Worm (Caenorhabditis elegans) whole organism, L3 larva: ENCODE measurements around the gene aco-1.

Experiments
- R02D3.7 ChIP-seq: fragments of 150-350 bp; optimal IDR thresholded peaks from 2 replicates; lab custom pipeline; 2014; ENCODE audit warnings: missing biosample characterization, missing genetic modification characterization
- ZK546.5 ChIP-seq: sonication (generic microtip); optimal IDR thresholded peaks from 2 replicates; lab custom pipeline; 2017; ENCODE audit warnings: missing biosample characterization, missing genetic modification characterization
- aly-2 ChIP-seq: fragments of 150-350 bp; optimal IDR thresholded peaks from 2 replicates; lab custom pipeline; 2014; ENCODE audit warnings: missing biosample characterization, missing genetic modification characterization
- ama-1 ChIP-seq: fragments of 150-350 bp; optimal IDR thresholded peaks from 2 replicates; lab custom pipeline; 2018
- ceh-16 ChIP-seq: sonication (generic microtip); optimal IDR thresholded peaks from 2 replicates; lab custom pipeline; 2017; ENCODE audit warnings: missing biosample characterization, missing genetic modification characterization
- ceh-82 ChIP-seq: fragments of 150-350 bp; optimal IDR thresholded peaks from 2 replicates; lab custom pipeline; 2014; ENCODE audit warnings: missing biosample characterization, missing genetic modification characterization
- ceh-9 ChIP-seq: sonication (generic microtip); optimal IDR thresholded peaks from 2 replicates; lab custom pipeline; 2018; ENCODE audit warnings: missing biosample characterization, missing genetic modification characterization
- daf-12 ChIP-seq: fragments of 150-350 bp; optimal IDR thresholded peaks from 2 replicates; lab custom pipeline; 2014; ENCODE audit warnings: missing biosample characterization, missing genetic modification reagents, missing genetic modification characterization
- egl-27 ChIP-seq: sonication (generic microtip); optimal IDR thresholded peaks from 4 replicates; lab custom pipeline; 2017; ENCODE audit warnings: missing biosample characterization, missing genetic modification reagents, missing genetic modification characterization
- egl-5 ChIP-seq: fragments of 150-350 bp; optimal IDR thresholded peaks from 2 replicates; lab custom pipeline; 2017; ENCODE audit warnings: missing biosample characterization, missing genetic modification reagents, missing genetic modification characterization, inconsistent platforms
- elt-1 ChIP-seq: fragments of 150-350 bp; optimal IDR thresholded peaks from 2 replicates; lab custom pipeline; 2014; ENCODE audit warnings: missing biosample characterization, missing genetic modification characterization
- eor-1 ChIP-seq, 2 experiments: fragments of 150-350 bp; optimal IDR thresholded peaks; 2 replicates each; lab custom pipeline; 2014 to 2018; ENCODE audit warnings: missing biosample characterization in 2 of 2, missing genetic modification characterization in 2 of 2
- fkh-10 ChIP-seq: sonication (generic microtip); optimal IDR thresholded peaks from 2 replicates; lab custom pipeline; 2017; ENCODE audit warnings: missing biosample characterization, missing genetic modification reagents, missing genetic modification characterization
- fos-1 ChIP-seq: fragments of 150-350 bp; optimal IDR thresholded peaks from 2 replicates; lab custom pipeline; 2014; ENCODE audit warnings: missing biosample characterization, missing genetic modification characterization
- hmg-11 ChIP-seq: sonication (generic microtip); optimal IDR thresholded peaks from 2 replicates; lab custom pipeline; 2016; ENCODE audit warnings: missing genetic modification characterization, missing compliant biosample characterization
- jun-1 ChIP-seq: fragments of 150-350 bp; optimal IDR thresholded peaks from 2 replicates; lab custom pipeline; 2014; ENCODE audit warnings: missing biosample characterization, missing genetic modification reagents, missing genetic modification characterization
- lin-15B ChIP-seq: fragments of 150-350 bp; optimal IDR thresholded peaks from 2 replicates; lab custom pipeline; 2014; ENCODE audit warnings: missing biosample characterization, missing genetic modification characterization
- lin-39 ChIP-seq: fragments of 150-350 bp; optimal IDR thresholded peaks from 2 replicates; lab custom pipeline; 2018; ENCODE audit warnings: missing biosample characterization, missing genetic modification reagents, missing genetic modification characterization
- lsy-12 ChIP-seq: sonication (generic microtip); optimal IDR thresholded peaks from 2 replicates; lab custom pipeline; 2016; ENCODE audit warnings: mild to moderate bottlenecking, missing genetic modification characterization, missing compliant biosample characterization
- mdl-1 ChIP-seq: fragments of 150-350 bp; optimal IDR thresholded peaks from 2 replicates; lab custom pipeline; 2014; ENCODE audit warnings: missing biosample characterization, missing genetic modification characterization
- mml-1 ChIP-seq: fragments of 150-350 bp; sonication (generic microtip); optimal IDR thresholded peaks from 3 replicates; lab custom pipeline; 2014; ENCODE audit warnings: missing biosample characterization, missing genetic modification characterization
- nfya-1 ChIP-seq: sonication (generic microtip); optimal IDR thresholded peaks from 2 replicates; lab custom pipeline; 2017; ENCODE audit warnings: missing genetic modification characterization, mild to moderate bottlenecking, missing compliant biosample characterization, antibody characterized with exemption, moderate library complexity; ENCODE audit not compliant: insufficient read depth
- nhr-11 ChIP-seq: fragments of 150-350 bp; optimal IDR thresholded peaks from 2 replicates; lab custom pipeline; 2014; ENCODE audit warnings: missing biosample characterization, missing genetic modification characterization
- nhr-12 ChIP-seq: fragments of 150-350 bp; optimal IDR thresholded peaks from 2 replicates; lab custom pipeline; 2014; ENCODE audit warnings: missing biosample characterization, missing genetic modification characterization
- nhr-23 ChIP-seq: fragments of 150-350 bp; optimal IDR thresholded peaks from 2 replicates; lab custom pipeline; 2014; ENCODE audit warnings: missing biosample characterization, missing genetic modification reagents, missing genetic modification characterization
- nhr-25 ChIP-seq: sonication (generic microtip); optimal IDR thresholded peaks from 2 replicates; lab custom pipeline; 2017; ENCODE audit warnings: missing biosample characterization, missing genetic modification characterization
- nhr-43 ChIP-seq: sonication (generic microtip); optimal IDR thresholded peaks from 2 replicates; lab custom pipeline; 2016; ENCODE audit warnings: mild to moderate bottlenecking, missing genetic modification characterization, missing compliant biosample characterization; ENCODE audit not compliant: poor library complexity, severe bottlenecking
- nhr-76 ChIP-seq: fragments of 150-350 bp; sonication (generic microtip); optimal IDR thresholded peaks from 5 replicates; lab custom pipeline; 2014; ENCODE audit warnings: missing biosample characterization, missing genetic modification characterization
- pha-4 ChIP-seq: fragments of 150-350 bp; optimal IDR thresholded peaks from 2 replicates; lab custom pipeline; 2014; ENCODE audit warnings: missing biosample characterization, missing genetic modification reagents, missing genetic modification characterization
- pqm-1 ChIP-seq: fragments of 150-350 bp; optimal IDR thresholded peaks from 2 replicates; lab custom pipeline; 2017; ENCODE audit warnings: missing biosample characterization, missing genetic modification characterization, inconsistent platforms
- sea-2 ChIP-seq: fragments of 150-350 bp; sonication (generic microtip); optimal IDR thresholded peaks from 4 replicates; lab custom pipeline; 2014; ENCODE audit warnings: missing biosample characterization, missing genetic modification reagents, missing genetic modification characterization
- skn-1 ChIP-seq: fragments of 150-350 bp; optimal IDR thresholded peaks from 2 replicates; lab custom pipeline; 2014; ENCODE audit warnings: missing biosample characterization, missing genetic modification characterization
- snpc-4 ChIP-seq: fragments of 150-350 bp; optimal IDR thresholded peaks from 2 replicates; lab custom pipeline; 2014; ENCODE audit warnings: missing biosample characterization, missing genetic modification characterization
- tbx-2 ChIP-seq: sonication (generic microtip); optimal IDR thresholded peaks from 2 replicates; lab custom pipeline; 2016; ENCODE audit warnings: mild to moderate bottlenecking, missing genetic modification characterization, missing compliant biosample characterization
- unc-39 ChIP-seq: sonication (generic microtip); optimal IDR thresholded peaks from 4 replicates; lab custom pipeline; 2017; ENCODE audit warnings: missing biosample characterization, missing genetic modification characterization
- unc-62 ChIP-seq: fragments of 150-350 bp; sonication (generic microtip); optimal IDR thresholded peaks from 4 replicates; lab custom pipeline; 2014; ENCODE audit warnings: missing biosample characterization, missing genetic modification reagents, missing genetic modification characterization
- zag-1 ChIP-seq: fragments of 150-350 bp; optimal IDR thresholded peaks from 2 replicates; lab custom pipeline; 2014; ENCODE audit warnings: missing biosample characterization, missing genetic modification characterization
- ztf-4 ChIP-seq: fragments of 150-350 bp; optimal IDR thresholded peaks from 2 replicates; lab custom pipeline; 2014; ENCODE audit warnings: missing biosample characterization, missing genetic modification characterization

Gene aco-1

ce11 chrX:11305773-11306172 lies 33.9 kb upstream of the aco-1 start, which contains the start of gene F08G12.1:
Gene F08G12.1, minus strand, starts transcription at chrX:11305873.
- TF ChIP-seq nfya-1 (tag; lab: Kevin White, UChicago) (no peak), nhr-12 (tag; lab: Kevin White, UChicago) (no peak), pha-4 (tag; lab: Kevin White, UChicago) (no peak), pqm-1 (tag; lab: Kevin White, UChicago) (no peak), mdl-1 (no peak), mml-1 (no peak), nhr-43 (tag; lab: Kevin White, UChicago) (no peak), egl-27 (no peak), zag-1 (tag; lab: Kevin White, UChicago) (no peak), daf-12 (no peak), hmg-11 (tag; lab: Kevin White, UChicago) (no peak), nhr-11 (tag; lab: Kevin White, UChicago) (no peak), sea-2 (GFP tag; lab: Kevin White, UChicago) (no peak), eor-1 (tag; optimal IDR thresholded peaks at IDR 0.05; lab: Kevin White, UChicago) (no peak), lsy-12 (tag; lab: Kevin White, UChicago) (no peak), unc-39 (tag; lab: Kevin White, UChicago) (no peak)

- no peak for TF ChIP-seq ceh-9 (tag; lab: Kevin White, UChicago)
- TF ChIP-seq unc-62 (GFP tag; lab: Kevin White, UChicago) = no peak
- TF ChIP-seq fkh-10 (GFP tag; lab: Kevin White, UChicago) = no peak
- TF ChIP-seq hmg-11 (tag; lab: Kevin White, UChicago) = no peak
- no peak for TF ChIP-seq ceh-82
- TF ChIP-seq jun-1 (tag; lab: Kevin White, UChicago) = no peak
- no peak for TF ChIP-seq egl-27
- no peak for TF ChIP-seq R02D3.7 (tag; lab: Kevin White, UChicago)
- TF ChIP-seq ZK546.5 (tag; lab: Kevin White, UChicago) = no peak
- no peak for TF ChIP-seq pqm-1 (tag; lab: Kevin White, UChicago)
- TF ChIP-seq tbx-2 (tag; lab: Kevin White, UChicago) = no peak
Measured at ce11 chrX:11307056-11307455, 32.6 kb upstream of the aco-1 start, which contains the start of gene vhl-1. Gene vhl-1, plus strand, starts transcription at chrX:11307356.

- TF ChIP-seq pha-4 (tag; lab: Kevin White, UChicago) = peak; percentile 57
- TF ChIP-seq snpc-4 (tag; lab: Kevin White, UChicago) = no peak
- no peak for TF ChIP-seq nhr-12 (tag; lab: Kevin White, UChicago)
- no peak for TF ChIP-seq nhr-43 (tag; lab: Kevin White, UChicago)
- no peak for TF ChIP-seq aly-2 (tag; lab: Kevin White, UChicago)
- TF ChIP-seq nhr-23 (tag; lab: Kevin White, UChicago) = no peak
- TF ChIP-seq nfya-1 (tag; lab: Kevin White, UChicago) = no peak
- TF ChIP-seq egl-5 (tag; lab: Kevin White, UChicago) = peak; percentile 0
- no peak for TF ChIP-seq ztf-4
- peak; percentile 10 for TF ChIP-seq pqm-1 (tag; lab: Kevin White, UChicago)
- no peak for TF ChIP-seq lin-39
- TF ChIP-seq, all 47 proteins: peak for 3
Measured at ce11 chrX:11310285-11310838, 29.3 kb upstream of the aco-1 start, which contains the start of gene F08G12.5. Gene F08G12.5, minus strand, starts transcription at chrX:11310285.

ce11 chrX:11315392-11315791 lies 24.3 kb upstream of the aco-1 start, which contains the start of gene F08G12.11:
Gene F08G12.11, minus strand, starts transcription at chrX:11315572.
- TF ChIP-seq skn-1 (no peak), lin-15B (tag; lab: Kevin White, UChicago) (no peak), nhr-23 (tag; lab: Kevin White, UChicago) (no peak), pha-4 (tag; lab: Kevin White, UChicago) (no peak), pqm-1 (tag; lab: Kevin White, UChicago) (no peak)

ce11 chrX:11316750-11317149 lies 22.9 kb upstream of the aco-1 start, which contains the start of gene nlp-57:
Gene nlp-57, plus strand, starts transcription at chrX:11317050.
- TF ChIP-seq mml-1 (no peak), nhr-25 (no peak), ZK546.5 (tag; lab: Kevin White, UChicago) (no peak), snpc-4 (tag; lab: Kevin White, UChicago) (no peak), unc-39 (tag; lab: Kevin White, UChicago) (no peak), pqm-1 (tag; lab: Kevin White, UChicago) (no peak), fos-1 (tag; lab: Kevin White, UChicago) (no peak), elt-1 (tag; lab: Kevin White, UChicago) (no peak), aly-2 (tag; lab: Kevin White, UChicago) (no peak), jun-1 (tag; lab: Kevin White, UChicago) (no peak), ceh-16 (tag; lab: Kevin White, UChicago) (no peak), nhr-76 (no peak), ama-1 (no peak)
